Worm (Caenorhabditis elegans) whole organism, early embryonic: ENCODE results near the gene lgc-31.

ENCODE experiments used
- B0310.2 ChIP-seq: sonication (generic microtip); optimal IDR thresholded peaks from 2 replicates; lab custom pipeline; 2016; ENCODE audit warnings: mild to moderate bottlenecking, missing genetic modification characterization, missing compliant biosample characterization
- F13C5.2 ChIP-seq: sonication (generic microtip); optimal IDR thresholded peaks from 2 replicates; lab custom pipeline; 2017; ENCODE audit warnings: mild to moderate bottlenecking, missing genetic modification characterization, inconsistent platforms, missing compliant biosample characterization
- aly-1 ChIP-seq: sonication (generic microtip); optimal IDR thresholded peaks from 2 replicates; lab custom pipeline; 2016; ENCODE audit warnings: missing genetic modification characterization, missing compliant biosample characterization
- ama-1 ChIP-seq: fragments of 150-350 bp; optimal IDR thresholded peaks from 2 replicates; lab custom pipeline; 2014
- ceh-13 ChIP-seq: fragments of 200-800 bp; sonication (Bioruptor generic); optimal IDR thresholded peaks from 2 replicates; lab custom pipeline; 2018; ENCODE audit warnings: mild to moderate bottlenecking, missing genetic modification characterization, missing compliant biosample characterization
- ceh-36 ChIP-seq: sonication (generic microtip); optimal IDR thresholded peaks from 2 replicates; lab custom pipeline; 2016; ENCODE audit warnings: missing genetic modification characterization, inconsistent platforms, missing compliant biosample characterization
- ets-7 ChIP-seq: sonication (generic microtip); optimal IDR thresholded peaks from 2 replicates; lab custom pipeline; 2016; ENCODE audit warnings: missing genotype, missing genetic modification characterization, missing compliant biosample characterization
- flt-1 ChIP-seq: fragments of 200-800 bp; sonication (Bioruptor generic); IDR thresholded peaks from 2 replicates; pipeline ENCODE4 v1.3.6; 2022; ENCODE audit warnings: missing genetic modification characterization, missing compliant biosample characterization
- hmbx-1 ChIP-seq: sonication (generic microtip); optimal IDR thresholded peaks from 2 replicates; lab custom pipeline; 2016; ENCODE audit warnings: mild to moderate bottlenecking, missing genetic modification characterization, missing compliant biosample characterization
- hmg-4 ChIP-seq: fragments of 200-800 bp; sonication (Bioruptor generic); optimal IDR thresholded peaks from 2 replicates; lab custom pipeline; 2018; ENCODE audit warnings: mild to moderate bottlenecking, missing genetic modification characterization, missing compliant biosample characterization
- hnd-1 ChIP-seq: sonication (generic microtip); optimal IDR thresholded peaks from 2 replicates; lab custom pipeline; 2016; ENCODE audit warnings: missing genetic modification characterization, missing compliant biosample characterization
- pes-1 ChIP-seq: fragments of 200-800 bp; sonication (Bioruptor generic); IDR thresholded peaks from 2 replicates; pipeline ENCODE4 v1.3.6; 2022; ENCODE audit warnings: missing genetic modification reagents, missing genetic modification characterization, missing compliant biosample characterization
- scrt-1 ChIP-seq: fragments of 200-800 bp; sonication (Bioruptor generic); IDR thresholded peaks from 2 replicates; pipeline ENCODE4 v1.3.6; 2022; ENCODE audit warnings: missing genetic modification characterization, missing compliant biosample characterization
- sea-1 ChIP-seq: fragments of 200-800 bp; sonication (Bioruptor generic); conservative IDR thresholded peaks from 2 replicates; pipeline ENCODE4 v1.3.6; 2022; ENCODE audit warnings: missing genetic modification characterization, missing compliant biosample characterization
- tbx-11 ChIP-seq: fragments of 200-800 bp; sonication (Bioruptor generic); IDR thresholded peaks from 2 replicates; pipeline ENCODE4 v1.3.6; 2022; ENCODE audit warnings: missing genetic modification characterization, missing compliant biosample characterization
- tbx-37 ChIP-seq: fragments of 200-800 bp; sonication (Bioruptor generic); conservative IDR thresholded peaks from 2 replicates; pipeline ENCODE4 v1.3.6; 2022; ENCODE audit warnings: missing genetic modification reagents, missing genetic modification characterization, missing compliant biosample characterization
- tra-4 ChIP-seq: sonication (generic microtip); optimal IDR thresholded peaks from 2 replicates; lab custom pipeline; 2017; ENCODE audit warnings: missing genetic modification characterization, missing compliant biosample characterization

lgc-31 gene

ce11 chrV:15533096-15533495 lies 11.3 kb upstream of the lgc-31 start, which contains the start of gene F21A3.11:
F21A3.11 (minus strand) TSS chrV:15533212.
- TF ChIP-seq hnd-1 (tag; lab: Kevin White, UChicago), result no peak
- TF ChIP-seq ceh-36, result no peak
- no peak for TF ChIP-seq scrt-1
- no peak for TF ChIP-seq hmbx-1 (tag; lab: Kevin White, UChicago)
- no peak for TF ChIP-seq pes-1
- no peak for TF ChIP-seq ama-1 (lab: Kevin White, UChicago)
- no peak for TF ChIP-seq tbx-37 (GFP tag; lab: Robert Waterston, UW)
- TF ChIP-seq hmg-4 (GFP tag; lab: Kevin White, UChicago), result no peak
- TF ChIP-seq tra-4 (tag; lab: Kevin White, UChicago), result no peak
- no peak for TF ChIP-seq ceh-13 (GFP tag; lab: Kevin White, UChicago)
- no peak for TF ChIP-seq tbx-11 (GFP tag; lab: Robert Waterston, UW)
- no peak for TF ChIP-seq flt-1 (GFP tag; lab: Robert Waterston, UW)
- TF ChIP-seq sea-1 (GFP tag; lab: Robert Waterston, UW), result no peak

ce11 chrV:15529069-15529468 lies 7.2 kb upstream of the lgc-31 start, which contains the start of gene srh-276:
srh-276 (plus strand) TSS chrV:15529369.
- TF ChIP-seq ceh-36 (no peak), tbx-11 (GFP tag; lab: Robert Waterston, UW) (no peak), pes-1 (no peak), B0310.2 (tag; lab: Kevin White, UChicago) (no peak), tra-4 (tag; lab: Kevin White, UChicago) (no peak), hmbx-1 (tag; lab: Kevin White, UChicago) (no peak), hmg-4 (GFP tag; lab: Kevin White, UChicago) (no peak), scrt-1 (no peak), ceh-13 (GFP tag; lab: Kevin White, UChicago) (no peak), aly-1 (tag; lab: Kevin White, UChicago) (no peak), F13C5.2 (no peak), flt-1 (GFP tag; lab: Robert Waterston, UW) (no peak), tbx-37 (GFP tag; lab: Robert Waterston, UW) (no peak), hnd-1 (tag; lab: Kevin White, UChicago) (no peak), ama-1 (lab: Kevin White, UChicago) (no peak), sea-1 (GFP tag; lab: Robert Waterston, UW) (no peak), ets-7 (no peak)

DNA sequence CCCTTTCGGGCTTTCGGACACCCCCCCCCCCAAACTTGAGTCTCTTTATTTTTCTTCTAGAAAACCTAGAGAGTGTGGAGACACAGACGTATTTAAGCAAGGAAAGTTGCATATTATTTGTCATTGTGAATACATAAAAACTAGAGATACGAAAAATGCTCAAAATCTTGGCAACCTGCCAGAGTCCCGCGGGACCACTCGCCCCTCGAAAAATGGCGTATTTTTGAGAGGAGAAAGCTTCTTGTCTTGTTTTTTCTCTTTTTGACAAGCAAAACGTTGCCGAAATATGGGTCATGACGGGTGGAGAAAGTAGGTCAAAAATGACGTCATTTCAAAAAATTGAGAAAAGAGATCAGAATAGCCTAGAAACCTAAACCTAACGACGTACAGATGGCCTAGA lies 1.4 kb downstream of the lgc-31 start:
- TF ChIP-seq scrt-1, result no peak
- no peak for TF ChIP-seq sea-1 (GFP tag; lab: Robert Waterston, UW)
- no peak for TF ChIP-seq F13C5.2
- no peak for TF ChIP-seq ceh-36
- TF ChIP-seq aly-1 (tag; lab: Kevin White, UChicago), result no peak
- no peak for TF ChIP-seq hnd-1 (tag; lab: Kevin White, UChicago)
- TF ChIP-seq ceh-13 (GFP tag; lab: Kevin White, UChicago), result no peak
- no peak for TF ChIP-seq ets-7
- TF ChIP-seq ama-1 (lab: Kevin White, UChicago), result no peak
- TF ChIP-seq B0310.2 (tag; lab: Kevin White, UChicago), result no peak
- no peak for TF ChIP-seq hmg-4 (GFP tag; lab: Kevin White, UChicago)
- TF ChIP-seq hmbx-1 (tag; lab: Kevin White, UChicago), result no peak
- TF ChIP-seq pes-1, result no peak
- no peak for TF ChIP-seq tbx-37 (GFP tag; lab: Robert Waterston, UW)

DNA sequence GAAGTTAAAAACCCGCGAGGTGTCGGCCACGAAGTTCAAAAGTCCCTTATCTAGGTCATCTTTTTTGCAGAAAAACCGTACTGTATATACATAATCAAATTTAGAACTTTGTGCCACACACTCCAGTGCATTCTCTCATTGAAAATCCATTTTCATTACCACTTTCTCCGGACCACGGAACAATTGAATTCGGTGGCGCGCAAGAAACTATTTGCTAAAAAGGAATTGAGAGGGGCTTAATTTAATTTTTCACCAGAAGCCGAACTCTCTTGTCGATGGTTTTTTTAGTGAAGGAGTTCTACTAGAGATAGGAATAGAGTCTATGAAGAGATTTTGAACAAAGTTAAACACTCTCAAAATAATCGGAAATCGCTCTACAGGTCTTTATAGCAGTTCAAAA lies 2.0 kb downstream of the lgc-31 start:
- TF ChIP-seq pes-1, result no peak
- TF ChIP-seq ama-1 (lab: Kevin White, UChicago), result no peak
- no peak for TF ChIP-seq F13C5.2
- TF ChIP-seq hmbx-1 (tag; lab: Kevin White, UChicago), result no peak
- TF ChIP-seq hnd-1 (tag; lab: Kevin White, UChicago), result no peak
- TF ChIP-seq flt-1 (GFP tag; lab: Robert Waterston, UW), result no peak
- TF ChIP-seq sea-1 (GFP tag; lab: Robert Waterston, UW), result no peak
- TF ChIP-seq ceh-13 (GFP tag; lab: Kevin White, UChicago), result no peak
- TF ChIP-seq aly-1 (tag; lab: Kevin White, UChicago), result no peak

DNA sequence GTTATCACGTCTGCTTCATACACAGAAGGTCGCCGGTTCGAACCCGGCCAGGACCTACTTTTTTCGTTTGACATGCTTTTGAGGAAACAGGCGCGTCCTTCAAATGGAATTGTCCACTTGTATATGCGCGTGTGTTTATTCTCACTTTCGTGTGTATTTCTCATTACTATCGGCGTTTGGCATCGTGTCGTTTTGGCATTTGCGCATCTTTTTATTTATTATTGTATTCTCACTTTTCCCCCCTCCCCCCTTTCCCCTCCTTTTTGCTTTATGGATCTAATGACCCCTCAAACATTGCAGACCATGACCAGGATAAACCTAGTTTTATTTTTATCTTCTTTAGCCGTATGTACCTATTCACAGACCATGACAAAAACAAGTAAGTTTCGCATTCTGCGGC lies 4.4 kb downstream of the lgc-31 start, which contains the start of gene F21A3.3:
TSS of gene F21A3.3 (plus strand) at position 301 of the 400 bp plus-strand sequence.
- TF ChIP-seq hnd-1 (tag; lab: Kevin White, UChicago), result no peak
- TF ChIP-seq ceh-36, result no peak
- no peak for TF ChIP-seq hmbx-1 (tag; lab: Kevin White, UChicago)
- no peak for TF ChIP-seq ets-7
- no peak for TF ChIP-seq tbx-11 (GFP tag; lab: Robert Waterston, UW)
- no peak for TF ChIP-seq aly-1 (tag; lab: Kevin White, UChicago)
- TF ChIP-seq scrt-1, result no peak
- TF ChIP-seq hmg-4 (GFP tag; lab: Kevin White, UChicago), result no peak
- no peak for TF ChIP-seq ama-1 (lab: Kevin White, UChicago)

ce11 chrV:15516476-15516875 lies 5.3 kb downstream of the lgc-31 start:
- TF ChIP-seq flt-1 (GFP tag; lab: Robert Waterston, UW), result no peak
- TF ChIP-seq tra-4 (tag; lab: Kevin White, UChicago), result no peak
- TF ChIP-seq pes-1, result no peak
- no peak for TF ChIP-seq aly-1 (tag; lab: Kevin White, UChicago)
- no peak for TF ChIP-seq tbx-11 (GFP tag; lab: Robert Waterston, UW)
- TF ChIP-seq ets-7, result no peak
- no peak for TF ChIP-seq ceh-36
- no peak for TF ChIP-seq tbx-37 (GFP tag; lab: Robert Waterston, UW)
- no peak for TF ChIP-seq hmbx-1 (tag; lab: Kevin White, UChicago)
- TF ChIP-seq hmg-4 (GFP tag; lab: Kevin White, UChicago), result no peak
- no peak for TF ChIP-seq scrt-1
- TF ChIP-seq F13C5.2, result no peak
- no peak for TF ChIP-seq sea-1 (GFP tag; lab: Robert Waterston, UW)
- no peak for TF ChIP-seq hnd-1 (tag; lab: Kevin White, UChicago)
- TF ChIP-seq ceh-13 (GFP tag; lab: Kevin White, UChicago), result no peak
- TF ChIP-seq ama-1 (lab: Kevin White, UChicago), result no peak

ce11 chrV:15515365-15515764 lies 6.5 kb downstream of the lgc-31 start:
- TF ChIP-seq pes-1 (no peak), B0310.2 (tag; lab: Kevin White, UChicago) (no peak), ceh-13 (GFP tag; lab: Kevin White, UChicago) (no peak), tbx-37 (GFP tag; lab: Robert Waterston, UW) (no peak), hmg-4 (GFP tag; lab: Kevin White, UChicago) (no peak), tra-4 (tag; lab: Kevin White, UChicago) (no peak), hnd-1 (tag; lab: Kevin White, UChicago) (no peak), ets-7 (no peak), tbx-11 (GFP tag; lab: Robert Waterston, UW) (no peak), ama-1 (lab: Kevin White, UChicago) (no peak), sea-1 (GFP tag; lab: Robert Waterston, UW) (no peak), F13C5.2 (no peak), aly-1 (tag; lab: Kevin White, UChicago) (no peak), ceh-36 (no peak), flt-1 (GFP tag; lab: Robert Waterston, UW) (no peak), scrt-1 (no peak), hmbx-1 (tag; lab: Kevin White, UChicago) (no peak)
